Fruit fly (Drosophila melanogaster) whole organism, embryonic: ENCODE results near the gene Vps4.

ENCODE experiments used
- Abd-B ChIP-seq: fragments of 200-800 bp; sonication (Bioruptor generic); optimal IDR thresholded peaks from 2 replicates; lab custom pipeline; 2018; ENCODE audit warnings: missing biosample characterization, mild to moderate bottlenecking, missing genetic modification characterization, moderate library complexity
- Antp ChIP-seq: fragments of 200-800 bp; sonication (Bioruptor generic); optimal IDR thresholded peaks from 3 replicates; lab custom pipeline; 2016; ENCODE audit warnings: missing biosample characterization, missing genetic modification characterization
- BEAF-32 ChIP-seq: fragments of 200-800 bp; sonication (Bioruptor generic); optimal IDR thresholded peaks from 3 replicates; lab custom pipeline; 2017; ENCODE audit warnings: missing biosample characterization, missing genetic modification characterization, mild to moderate bottlenecking, moderate library complexity, missing genetic modification reagents
- CG10565 ChIP-seq: fragments of 200-800 bp; sonication (Bioruptor generic); optimal IDR thresholded peaks from 3 replicates; lab custom pipeline; 2016; ENCODE audit warnings: missing biosample characterization, mild to moderate bottlenecking, missing genetic modification characterization
- CG10979 ChIP-seq: fragments of 200-800 bp; sonication (Bioruptor generic); optimal IDR thresholded peaks from 2 replicates; lab custom pipeline; 2018; ENCODE audit warnings: missing biosample characterization, mild to moderate bottlenecking, missing genetic modification characterization, moderate library complexity
- CG12104 ChIP-seq: fragments of 200-800 bp; sonication (Bioruptor generic); optimal IDR thresholded peaks from 3 replicates; lab custom pipeline; 2016; ENCODE audit warnings: missing biosample characterization, missing genetic modification characterization
- CG12391 ChIP-seq: fragments of 200-800 bp; sonication (Bioruptor generic); optimal IDR thresholded peaks from 3 replicates; lab custom pipeline; 2018; ENCODE audit warnings: missing biosample characterization, mild to moderate bottlenecking, missing genetic modification characterization, moderate library complexity
- CG12659 ChIP-seq: fragments of 200-800 bp; sonication (Bioruptor generic); optimal IDR thresholded peaks from 3 replicates; lab custom pipeline; 2017; ENCODE audit warnings: mild to moderate bottlenecking, missing biosample characterization, missing genetic modification reagents, missing genetic modification characterization
- CG14860 ChIP-seq: fragments of 200-800 bp; sonication (Bioruptor generic); IDR thresholded peaks from 3 replicates; pipeline ENCODE4 v1.3.6; 2022; ENCODE audit warnings: missing biosample characterization, missing genetic modification characterization; ENCODE audit not compliant: partially characterized antibody
- CG16779 ChIP-seq: fragments of 200-800 bp; sonication (Bioruptor generic); IDR thresholded peaks from 2 replicates; pipeline ENCODE4 v1.3.6; 2022; ENCODE audit warnings: missing biosample characterization, missing genetic modification characterization
- CG17359 ChIP-seq: fragments of 200-800 bp; sonication (Bioruptor generic); optimal IDR thresholded peaks from 3 replicates; lab custom pipeline; 2018; ENCODE audit warnings: missing biosample characterization, mild to moderate bottlenecking, missing genetic modification characterization, moderate library complexity
- CG2712 ChIP-seq: fragments of 200-800 bp; optimal IDR thresholded peaks from 3 replicates; lab custom pipeline; 2019; ENCODE audit warnings: missing biosample characterization, mild to moderate bottlenecking, missing genetic modification characterization, moderate library complexity
- CG31224 ChIP-seq: fragments of 200-800 bp; sonication (Bioruptor generic); IDR thresholded peaks from 2 replicates; pipeline ENCODE4 v1.3.6; 2022; ENCODE audit warnings: missing biosample characterization, missing genetic modification characterization
- CG31365 ChIP-seq: fragments of 200-800 bp; sonication (Bioruptor generic); optimal IDR thresholded peaks from 2 replicates; lab custom pipeline; 2018; ENCODE audit warnings: missing biosample characterization, mild to moderate bottlenecking, missing genetic modification characterization
- CG4820 ChIP-seq: fragments of 200-800 bp; sonication (Bioruptor generic); optimal IDR thresholded peaks from 3 replicates; lab custom pipeline; 2016; ENCODE audit warnings: missing biosample characterization, missing genetic modification characterization
- CG5180 ChIP-seq: fragments of 200-800 bp; sonication (Bioruptor generic); optimal IDR thresholded peaks from 3 replicates; lab custom pipeline; 2017; ENCODE audit warnings: missing biosample characterization, missing genetic modification characterization, mild to moderate bottlenecking, moderate library complexity, missing genetic modification reagents
- CG6175 ChIP-seq: fragments of 200-800 bp; sonication (Bioruptor generic); IDR thresholded peaks from 3 replicates; pipeline ENCODE4 v1.3.6; 2022; ENCODE audit warnings: missing biosample characterization, missing genetic modification characterization
- CG8290 ChIP-seq, 3 experiments: fragments of 200-800 bp; sonication (Bioruptor generic); optimal IDR thresholded peaks; 2 replicates each; lab custom pipeline; 2016 to 2019; ENCODE audit warnings: missing biosample characterization in 3 of 3, missing genetic modification characterization in 3 of 3, mild to moderate bottlenecking in 2 of 3, moderate library complexity in 1 of 3
- CG9215 ChIP-seq: fragments of 200-800 bp; sonication (Bioruptor generic); IDR thresholded peaks from 2 replicates; pipeline ENCODE4 v1.3.6; 2022; ENCODE audit warnings: missing biosample characterization, missing genetic modification characterization
- CG9727 ChIP-seq: fragments of 200-800 bp; sonication (Bioruptor generic); optimal IDR thresholded peaks from 3 replicates; lab custom pipeline; 2017; ENCODE audit warnings: missing biosample characterization, mild to moderate bottlenecking, missing genetic modification characterization
- CG9932 ChIP-seq: fragments of 200-800 bp; sonication (Bioruptor generic); IDR thresholded peaks from 2 replicates; pipeline ENCODE4 v1.3.6; 2022; ENCODE audit warnings: missing biosample characterization, missing genetic modification characterization
- CTCF ChIP-seq: fragments of 200-800 bp; sonication (Bioruptor generic); optimal IDR thresholded peaks from 2 replicates; lab custom pipeline; 2017; ENCODE audit warnings: missing biosample characterization, mild to moderate bottlenecking, missing genetic modification characterization, moderate library complexity
- Chrac-16 ChIP-seq: fragments of 200-800 bp; sonication (Bioruptor generic); optimal IDR thresholded peaks from 3 replicates; lab custom pipeline; 2016; ENCODE audit warnings: missing biosample characterization, missing genetic modification characterization
- Dfd ChIP-seq, 2 experiments: fragments of >200 bp; optimal IDR thresholded peaks; 2 replicates each; lab custom pipeline; 2017; ENCODE audit warnings: missing biosample characterization in 2 of 2, missing genetic modification characterization in 2 of 2
- Drgx ChIP-seq: fragments of 200-800 bp; sonication (Bioruptor generic); IDR thresholded peaks from 2 replicates; pipeline ENCODE4 v1.3.6; 2022; ENCODE audit warnings: missing biosample characterization, missing genetic modification characterization
- Ets65A ChIP-seq: fragments of 200-800 bp; sonication (Bioruptor generic); peaks from one replicate; lab custom pipeline; 2016; ENCODE audit warnings: missing biosample characterization, missing genetic modification characterization
- Hr39 ChIP-seq: fragments of >200 bp; optimal IDR thresholded peaks from 2 replicates; lab custom pipeline; 2017
- Hr78 ChIP-seq, 2 experiments: fragments of 200-800 bp in 1 of 2; fragments of >200 bp in 1 of 2; sonication (Bioruptor generic) in 1 of 2; optimal IDR thresholded peaks; 2 replicates each; lab custom pipeline; 2017 to 2019; ENCODE audit warnings: missing biosample characterization in 2 of 2, missing genetic modification characterization in 2 of 2, mild to moderate bottlenecking in 1 of 2, moderate library complexity in 1 of 2
- Jarid2 ChIP-seq: fragments of 200-800 bp; sonication (Bioruptor generic); optimal IDR thresholded peaks from 3 replicates; lab custom pipeline; 2017; ENCODE audit warnings: mild to moderate bottlenecking, missing biosample characterization, missing genetic modification reagents, missing genetic modification characterization
- Med ChIP-seq: fragments of 200-800 bp; sonication (Bioruptor generic); peaks from one replicate; lab custom pipeline; 2016; ENCODE audit warnings: missing biosample characterization, missing genetic modification characterization, mild to moderate bottlenecking, inconsistent platforms, moderate library complexity
- Six4 ChIP-seq: fragments of 200-800 bp; sonication (Bioruptor generic); optimal IDR thresholded peaks from 2 replicates; lab custom pipeline; 2016; ENCODE audit warnings: missing biosample characterization, missing genetic modification characterization
- Ssrp ChIP-seq: fragments of 200-800 bp; sonication (Bioruptor generic); optimal IDR thresholded peaks from 2 replicates; lab custom pipeline; 2018; ENCODE audit warnings: missing biosample characterization, mild to moderate bottlenecking, missing genetic modification characterization, moderate library complexity
- amos ChIP-seq: fragments of 200-800 bp; sonication (Bioruptor generic); IDR thresholded peaks from 2 replicates; pipeline ENCODE4 v1.3.6; 2022; ENCODE audit warnings: missing biosample characterization, missing genetic modification characterization; ENCODE audit not compliant: partially characterized antibody
- bsh ChIP-seq, 2 experiments: fragments of 200-800 bp; sonication (Bioruptor generic); optimal IDR thresholded peaks; 2 replicates each; lab custom pipeline; 2017 to 2018; ENCODE audit warnings: mild to moderate bottlenecking in 2 of 2, missing biosample characterization in 2 of 2, missing genetic modification characterization in 2 of 2, moderate library complexity in 1 of 2
- btn ChIP-seq: fragments of 200-800 bp; sonication (Bioruptor generic); optimal IDR thresholded peaks from 2 replicates; lab custom pipeline; 2016; ENCODE audit warnings: missing biosample characterization, missing genetic modification characterization
- chm ChIP-seq: fragments of 200-800 bp; sonication (Bioruptor generic); IDR thresholded peaks from 2 replicates; pipeline ENCODE4 v1.3.6; 2022; ENCODE audit warnings: missing biosample characterization, missing genetic modification characterization
- maf-S ChIP-seq: fragments of 200-800 bp; sonication (Bioruptor generic); optimal IDR thresholded peaks from 2 replicates; lab custom pipeline; 2016; ENCODE audit warnings: missing biosample characterization, missing genetic modification characterization
- psq ChIP-seq: fragments of 200-800 bp; sonication (Bioruptor generic); optimal IDR thresholded peaks from 2 replicates; lab custom pipeline; 2017; ENCODE audit warnings: missing biosample characterization, missing genetic modification characterization
- row ChIP-seq: fragments of 200-800 bp; sonication (Bioruptor generic); IDR thresholded peaks from 3 replicates; pipeline ENCODE4 v1.3.6; 2022; ENCODE audit warnings: missing biosample characterization, missing genetic modification characterization
- sqz ChIP-seq: fragments of 200-800 bp; sonication (Bioruptor generic); optimal IDR thresholded peaks from 3 replicates; lab custom pipeline; 2018; ENCODE audit warnings: missing biosample characterization, mild to moderate bottlenecking, missing genetic modification characterization
- sr ChIP-seq: fragments of 200-800 bp; sonication (Bioruptor generic); IDR thresholded peaks from 3 replicates; pipeline ENCODE4 v1.3.6; 2022; ENCODE audit warnings: missing biosample characterization, missing genetic modification characterization
- stwl ChIP-seq: fragments of 200-800 bp; sonication (Bioruptor generic); optimal IDR thresholded peaks from 3 replicates; lab custom pipeline; 2018; ENCODE audit warnings: missing biosample characterization, mild to moderate bottlenecking, missing genetic modification characterization, moderate library complexity
- tio ChIP-seq: fragments of 200-800 bp; sonication (Bioruptor generic); optimal IDR thresholded peaks from 2 replicates; lab custom pipeline; 2017; ENCODE audit warnings: missing biosample characterization, missing genetic modification characterization, inconsistent platforms
- zf30C ChIP-seq: fragments of 200-800 bp; sonication (Bioruptor generic); optimal IDR thresholded peaks from 3 replicates; lab custom pipeline; 2018; ENCODE audit warnings: missing biosample characterization, mild to moderate bottlenecking, missing genetic modification characterization

The Vps4 gene

DNA sequence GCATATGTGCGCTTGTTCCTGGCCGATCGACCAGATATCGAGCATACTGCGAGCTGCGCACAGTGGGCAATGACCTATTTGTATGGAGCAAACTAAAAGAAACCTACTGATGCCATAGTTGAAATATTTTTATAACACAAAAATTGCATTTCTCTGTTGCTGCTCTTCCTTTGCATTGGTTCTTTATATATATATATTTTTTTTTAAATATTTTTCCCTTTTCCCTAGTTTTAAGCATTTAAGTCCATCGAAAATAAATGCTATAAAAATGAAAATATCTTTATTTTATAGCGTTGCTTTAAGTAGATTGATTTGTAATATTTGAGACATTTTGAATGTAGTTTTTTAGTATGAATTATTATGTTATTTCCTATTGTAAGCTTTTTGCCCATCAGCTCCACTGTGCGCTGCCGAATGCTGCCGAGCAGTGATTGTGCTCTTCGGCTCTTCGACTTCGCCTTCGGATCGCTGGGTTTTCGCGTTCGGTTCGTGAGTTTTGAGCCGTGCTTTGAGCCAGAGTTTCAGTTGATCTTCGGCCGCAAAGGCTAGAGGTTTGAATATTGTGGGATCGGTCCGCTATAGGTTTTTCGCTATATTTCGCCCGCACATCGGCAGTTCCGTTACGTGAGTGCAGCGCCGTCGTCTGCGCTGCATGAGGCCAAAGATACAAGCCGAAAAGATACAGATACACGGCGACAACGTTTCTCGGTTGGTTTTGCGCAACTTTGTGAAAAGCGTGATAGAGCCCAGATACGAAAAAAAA, 3.6 kb downstream of the Vps4 start, which contains the start of gene CG6847 (continued):
- no peak for TF ChIP-seq maf-S (GFP tag; lab: Kevin White, UChicago)
- TF ChIP-seq amos (GFP tag; lab: Robert Waterston, UW) = peak; percentile 26; the same call in 1 of the 2 replicates
- no peak for TF ChIP-seq Hr78 (GFP tag; optimal IDR thresholded peaks at IDR 0.05; lab: Kevin White, UChicago)
- TF ChIP-seq Jarid2 (GFP tag; lab: Kevin White, UChicago) = peak; percentile 60
- TF ChIP-seq Ssrp (tag; lab: Kevin White, UChicago) = peak; percentile 83
- peak; percentile 65 for TF ChIP-seq Chrac-16 (GFP tag; lab: Kevin White, UChicago)
- TF ChIP-seq CG6175 (GFP tag; lab: Robert Waterston, UW) = 0 out of 3 replicates have a peak, but pooled peaks have one; percentile 53
- TF ChIP-seq CG2712 (tag; lab: Kevin White, UChicago) = peak; percentile 76
- TF ChIP-seq btn = no peak
- TF ChIP-seq CG8290 (GFP tag; optimal IDR thresholded peaks at IDR 0.05; lab: Kevin White, UChicago) = peak; percentile 26
- peak; percentile 25 to 36 for TF ChIP-seq CG8290 (tag; optimal IDR thresholded peaks at IDR 0.05; lab: Kevin White, UChicago)
- no peak for TF ChIP-seq Antp (GFP tag; lab: Kevin White, UChicago)
- TF ChIP-seq BEAF-32 (GFP tag; lab: Kevin White, UChicago) = no peak
- TF ChIP-seq CG9932 = peak; percentile 59
- TF ChIP-seq CG17359 = peak; percentile 38
- TF ChIP-seq CG12659 (GFP tag; lab: Kevin White, UChicago) = peak; percentile 84
- TF ChIP-seq CG4820 (GFP tag; lab: Kevin White, UChicago) = peak; percentile 41
- TF ChIP-seq Six4 (GFP tag; lab: Kevin White, UChicago) = peak; percentile 7
- TF ChIP-seq Drgx (GFP tag; lab: Robert Waterston, UW) = peak; percentile 39
- no peak for TF ChIP-seq CG10565 (GFP tag; lab: Kevin White, UChicago)
- peak; percentile 68; the same call in 1 of the 2 replicates for TF ChIP-seq chm (GFP tag; lab: Robert Waterston, UW)
- peak; percentile 24 for TF ChIP-seq CG5180 (GFP tag; lab: Kevin White, UChicago)
- no peak for TF ChIP-seq Hr39 (lab: Kevin White, UChicago)
- TF ChIP-seq CG9215 (GFP tag; lab: Robert Waterston, UW) = peak; percentile 53

DNA sequence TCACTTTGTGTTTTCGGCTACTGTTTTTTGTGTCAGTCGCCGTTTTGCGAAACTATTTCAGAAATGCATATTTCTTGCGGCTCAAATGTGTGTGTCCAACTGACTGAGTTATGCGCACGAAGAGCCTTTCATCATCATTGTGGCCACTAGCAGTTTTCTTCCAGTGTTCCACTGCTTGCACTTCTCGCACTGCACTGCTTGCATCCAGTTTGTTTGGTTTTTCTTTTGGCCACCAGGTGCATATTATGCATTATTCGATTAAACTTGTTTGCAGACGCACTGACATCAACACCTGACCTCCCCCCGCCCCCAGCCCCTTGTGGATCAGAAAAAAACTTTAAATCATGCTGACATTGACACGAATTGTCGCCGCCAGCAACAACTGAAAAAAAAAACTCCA, 5.0 kb downstream of the Vps4 start:
- TF ChIP-seq Abd-B (GFP tag; lab: Kevin White, UChicago) (no peak), Dfd (GFP tag; optimal IDR thresholded peaks at IDR 0.05; lab: Kevin White, UChicago) (peak in 1 of 2 experiments; percentile 40), sr (no peak), CG10979 (tag; lab: Kevin White, UChicago) (no peak), CG16779 (no peak), CG8290 (GFP tag; optimal IDR thresholded peaks at IDR 0.05; lab: Kevin White, UChicago) (peak; percentile 21), CG8290 (tag; optimal IDR thresholded peaks at IDR 0.05; lab: Kevin White, UChicago) (no peak), Chrac-16 (GFP tag; lab: Kevin White, UChicago) (no peak), CG31365 (peak; percentile 87), psq (GFP tag; lab: Kevin White, UChicago) (no peak), CG31224 (no peak), stwl (tag; lab: Kevin White, UChicago) (peak; percentile 38), CG12391 (tag; lab: Kevin White, UChicago) (no peak), CG14860 (GFP tag; lab: Robert Waterston, UW) (no peak), row (GFP tag; lab: Robert Waterston, UW) (no peak), CG9727 (GFP tag; lab: Kevin White, UChicago) (no peak), Ets65A (GFP tag; lab: Kevin White, UChicago) (peak; percentile 61), bsh (GFP tag; optimal IDR thresholded peaks at IDR 0.05; lab: Kevin White, UChicago) (no peak), zf30C (GFP tag; lab: Kevin White, UChicago) (peak; percentile 64), tio (GFP tag; lab: Kevin White, UChicago) (no peak), sqz (no peak), CG12104 (no peak), CTCF (GFP tag; lab: Kevin White, UChicago) (peak; percentile 72), Med (GFP tag; lab: Kevin White, UChicago) (peak; percentile 6)
